2 fruit fly cellular contexts compared by ENCODE assay signal in the genomic region with DNA sequence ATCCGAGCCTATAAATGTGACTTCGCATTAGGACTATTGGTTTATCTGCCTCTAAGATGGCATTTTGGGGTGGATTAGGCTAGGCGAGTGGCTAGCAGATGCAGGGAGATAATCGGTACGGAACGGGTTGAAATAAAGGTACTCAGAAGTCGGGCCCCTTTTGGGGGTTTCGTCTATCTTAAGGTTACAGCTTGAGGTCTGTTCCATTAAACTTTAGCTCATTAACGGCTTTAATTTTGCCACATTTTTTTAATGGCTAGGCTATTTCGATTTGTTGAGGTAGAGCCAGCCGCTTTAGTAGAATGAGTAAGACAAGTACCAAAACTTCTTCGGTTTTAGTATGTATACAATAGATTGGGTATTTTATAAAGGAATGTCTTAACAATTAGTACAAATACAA.
A peak's percentile ranks its signal among the peaks of the same experiment; 100 is the strongest.
TF ChIP-seq lines count a peak whose summit lies in the region.

No protein-coding gene starts in this region.

TF ChIP-seq in whole organism, prepupa, 60 proteins besides CTCF, POLR2A, EP300 and RAD21:
- TF ChIP-seq CG11902 (GFP tag; optimal IDR thresholded peaks at IDR 0.05; lab: Kevin White, UChicago): no peak
- no peak for TF ChIP-seq dsx (GFP tag; optimal IDR thresholded peaks at IDR 0.05; lab: Kevin White, UChicago; ENCODE audit: poor library complexity, severe bottlenecking)
- TF ChIP-seq spab (GFP tag; optimal IDR thresholded peaks at IDR 0.05; lab: Kevin White, UChicago): no peak
- no peak for TF ChIP-seq CG3032 (tag; optimal IDR thresholded peaks at IDR 0.05; lab: Kevin White, UChicago)
- TF ChIP-seq lz (GFP tag; optimal IDR thresholded peaks at IDR 0.05; lab: Kevin White, UChicago): no peak
- peak; percentile 68 for TF ChIP-seq CG32006 (GFP tag; optimal IDR thresholded peaks at IDR 0.05; lab: Kevin White, UChicago)
- TF ChIP-seq Eip93F (GFP tag; optimal IDR thresholded peaks at IDR 0.05; lab: Kevin White, UChicago): no peak
- no peak for TF ChIP-seq CG15336 (GFP tag; IDR thresholded peaks at IDR 0.05; lab: Robert Waterston, UW)
- peak; percentile 2 for TF ChIP-seq fd59A (GFP tag; optimal IDR thresholded peaks at IDR 0.05; lab: Kevin White, UChicago)
- no peak for TF ChIP-seq esn (GFP tag; optimal IDR thresholded peaks at IDR 0.05; lab: Kevin White, UChicago)
- TF ChIP-seq salr (GFP tag; optimal IDR thresholded peaks at IDR 0.05; lab: Kevin White, UChicago): peak in 1 of 2 experiments; percentile 52
- peak; percentile 27 for TF ChIP-seq CG4318 (GFP tag; optimal IDR thresholded peaks at IDR 0.05; lab: Kevin White, UChicago)
- peak; percentile 36 for TF ChIP-seq OdsH (GFP tag; optimal IDR thresholded peaks at IDR 0.05; lab: Kevin White, UChicago)
- no peak for TF ChIP-seq CG34406 (GFP tag; optimal IDR thresholded peaks at IDR 0.05; lab: Kevin White, UChicago)
- peak; percentile 36 for TF ChIP-seq Hr4 (GFP tag; optimal IDR thresholded peaks at IDR 0.05; lab: Kevin White, UChicago)
- TF ChIP-seq Hr38 (GFP tag; optimal IDR thresholded peaks at IDR 0.05; lab: Kevin White, UChicago): no peak
- TF ChIP-seq Ets96B (tag; optimal IDR thresholded peaks at IDR 0.05; lab: Kevin White, UChicago): no peak
- no peak for TF ChIP-seq CG10669 (GFP tag; optimal IDR thresholded peaks at IDR 0.05; lab: Kevin White, UChicago)
- TF ChIP-seq achi (GFP tag; optimal IDR thresholded peaks at IDR 0.05; lab: Kevin White, UChicago): peak; percentile 11
- TF ChIP-seq dac (GFP tag; optimal IDR thresholded peaks at IDR 0.05; lab: Kevin White, UChicago): peak; percentile 17
- no peak for TF ChIP-seq topi (GFP tag; optimal IDR thresholded peaks at IDR 0.05; lab: Kevin White, UChicago)
- no peak for TF ChIP-seq CG6792 (GFP tag; optimal IDR thresholded peaks at IDR 0.05; lab: Kevin White, UChicago)
- TF ChIP-seq vri (GFP tag; optimal IDR thresholded peaks at IDR 0.05; lab: Kevin White, UChicago): no peak
- TF ChIP-seq CG8119 (GFP tag; IDR thresholded peaks at IDR 0.05; lab: Robert Waterston, UW): peak; percentile 39; the same call in 1 of the 3 replicates
- no peak for TF ChIP-seq CG11294 (GFP tag; IDR thresholded peaks at IDR 0.05; lab: Robert Waterston, UW)
- peak; percentile 49 for TF ChIP-seq CG10631 (GFP tag; optimal IDR thresholded peaks at IDR 0.05; lab: Kevin White, UChicago)
- no peak for TF ChIP-seq CG11762 (GFP tag; optimal IDR thresholded peaks at IDR 0.05; lab: Kevin White, UChicago; ENCODE audit: insufficient read depth)
- TF ChIP-seq pdm3 (GFP tag; optimal IDR thresholded peaks at IDR 0.05; lab: Kevin White, UChicago): peak; percentile 46
- TF ChIP-seq Hr39 (GFP tag; optimal IDR thresholded peaks at IDR 0.05; lab: Kevin White, UChicago): no peak

TF ChIP-seq in whole organism, pupa, 21 proteins besides CTCF, POLR2A, EP300 and RAD21:
- TF ChIP-seq CG32121 (GFP tag; IDR thresholded peaks at IDR 0.05; lab: Robert Waterston, UW): no peak
- TF ChIP-seq CG8301 (tag; optimal IDR thresholded peaks at IDR 0.05; lab: Kevin White, UChicago): peak; percentile 50
- no peak for TF ChIP-seq Snoo (tag; optimal IDR thresholded peaks at IDR 0.05; lab: Kevin White, UChicago)
- no peak for TF ChIP-seq CG13204 (GFP tag; optimal IDR thresholded peaks at IDR 0.05; lab: Kevin White, UChicago)
- no peak for TF ChIP-seq D1 (tag; optimal IDR thresholded peaks at IDR 0.05; lab: Kevin White, UChicago)
- TF ChIP-seq rn (GFP tag; IDR thresholded peaks at IDR 0.05; lab: Robert Waterston, UW): no peak
- TF ChIP-seq CG15710 (tag; optimal IDR thresholded peaks at IDR 0.05; lab: Kevin White, UChicago): no peak
- no peak for TF ChIP-seq CG8159 (tag; optimal IDR thresholded peaks at IDR 0.05; lab: Kevin White, UChicago)
- TF ChIP-seq gl (tag; optimal IDR thresholded peaks at IDR 0.05; lab: Kevin White, UChicago): no peak
- peak; percentile 9 for TF ChIP-seq CG17806 (tag; optimal IDR thresholded peaks at IDR 0.05; lab: Kevin White, UChicago)
- TF ChIP-seq Pif1B (GFP tag; optimal IDR thresholded peaks at IDR 0.05; lab: Kevin White, UChicago): no peak
- TF ChIP-seq CG14655 (GFP tag; optimal IDR thresholded peaks at IDR 0.05; lab: Kevin White, UChicago): peak; percentile 63
- peak; percentile 45 for TF ChIP-seq CG9948 (tag; optimal IDR thresholded peaks at IDR 0.05; lab: Kevin White, UChicago)
